Fruit fly (Drosophila melanogaster) whole organism, embryonic: ENCODE results near the gene CG12106.
A peak's percentile ranks its signal among the peaks of the same experiment; 100 is the strongest.

Experiments
- Atf-2 ChIP-seq: fragments of 200-800 bp; sonication (Bioruptor generic); optimal IDR thresholded peaks from 2 replicates; lab custom pipeline; 2016; ENCODE audit warnings: missing biosample characterization, missing genetic modification characterization
- CG10565 ChIP-seq: fragments of 200-800 bp; sonication (Bioruptor generic); optimal IDR thresholded peaks from 3 replicates; lab custom pipeline; 2016; ENCODE audit warnings: missing biosample characterization, mild to moderate bottlenecking, missing genetic modification characterization
- CG12155 ChIP-seq: fragments of 200-800 bp; sonication (Bioruptor generic); optimal IDR thresholded peaks from 3 replicates; lab custom pipeline; 2016; ENCODE audit warnings: missing biosample characterization, missing genetic modification characterization
- CG1233 ChIP-seq: fragments of 200-800 bp; sonication (Bioruptor generic); optimal IDR thresholded peaks from 4 replicates; lab custom pipeline; 2018; ENCODE audit warnings: missing biosample characterization, mild to moderate bottlenecking, missing genetic modification characterization
- CG13123 ChIP-seq: fragments of 200-800 bp; sonication (Bioruptor generic); optimal IDR thresholded peaks from 2 replicates; lab custom pipeline; 2016; ENCODE audit warnings: missing biosample characterization, missing genetic modification characterization
- CG15696 ChIP-seq: fragments of 200-800 bp; sonication (Bioruptor generic); optimal IDR thresholded peaks from 2 replicates; lab custom pipeline; 2019; ENCODE audit warnings: missing biosample characterization, mild to moderate bottlenecking, missing genetic modification characterization, moderate library complexity
- CG16863 ChIP-seq: fragments of 200-800 bp; sonication (Bioruptor generic); optimal IDR thresholded peaks from 3 replicates; lab custom pipeline; 2016; ENCODE audit warnings: missing biosample characterization, missing genetic modification characterization
- CG17186 ChIP-seq: fragments of 200-800 bp; sonication (Bioruptor generic); optimal IDR thresholded peaks from 3 replicates; lab custom pipeline; 2017; ENCODE audit warnings: missing biosample characterization, missing genetic modification reagents, missing genetic modification characterization
- CG18011 ChIP-seq: fragments of 200-800 bp; sonication (Bioruptor generic); optimal IDR thresholded peaks from 2 replicates; lab custom pipeline; 2017; ENCODE audit warnings: missing biosample characterization, missing genetic modification characterization, mild to moderate bottlenecking, moderate library complexity, missing genotype
- CG30020 ChIP-seq: fragments of 200-800 bp; optimal IDR thresholded peaks from 2 replicates; lab custom pipeline; 2019; ENCODE audit warnings: missing biosample characterization, mild to moderate bottlenecking, missing genetic modification characterization, moderate library complexity
- CG30403 ChIP-seq: fragments of 200-800 bp; sonication (Bioruptor generic); optimal IDR thresholded peaks from 3 replicates; lab custom pipeline; 2016; ENCODE audit warnings: missing biosample characterization, missing genetic modification characterization
- CG3847 ChIP-seq: fragments of 200-800 bp; sonication (Bioruptor generic); IDR thresholded peaks from 2 replicates; pipeline ENCODE4 v1.3.6; 2022; ENCODE audit warnings: missing biosample characterization, missing genetic modification characterization
- CG4328 ChIP-seq: fragments of 200-800 bp; sonication (Bioruptor generic); optimal IDR thresholded peaks from 3 replicates; lab custom pipeline; 2017; ENCODE audit warnings: missing biosample characterization, missing genetic modification reagents, missing genetic modification characterization
- CG4424 ChIP-seq: fragments of 200-800 bp; sonication (Bioruptor generic); optimal IDR thresholded peaks from 3 replicates; lab custom pipeline; 2016; ENCODE audit warnings: missing biosample characterization, missing genetic modification characterization
- CG4707 ChIP-seq: fragments of 200-800 bp; sonication (Bioruptor generic); optimal IDR thresholded peaks from 2 replicates; lab custom pipeline; 2018; ENCODE audit warnings: missing biosample characterization, mild to moderate bottlenecking, missing genetic modification characterization, moderate library complexity
- CG6683 ChIP-seq: fragments of 200-800 bp; sonication (Bioruptor generic); optimal IDR thresholded peaks from 2 replicates; lab custom pipeline; 2017; ENCODE audit warnings: missing biosample characterization, mild to moderate bottlenecking, missing genetic modification characterization, missing genetic modification reagents
- CG6765 ChIP-seq: fragments of 200-800 bp; sonication (Bioruptor generic); optimal IDR thresholded peaks from 3 replicates; lab custom pipeline; 2017; ENCODE audit warnings: missing biosample characterization, mild to moderate bottlenecking, missing genetic modification characterization
- CG6791 ChIP-seq: fragments of 200-800 bp; sonication (Bioruptor generic); IDR thresholded peaks from 3 replicates; pipeline ENCODE4 v1.3.6; 2022; ENCODE audit warnings: missing biosample characterization, missing genetic modification characterization; ENCODE audit not compliant: partially characterized antibody
- CG7839 ChIP-seq: fragments of 200-800 bp; sonication (Bioruptor generic); optimal IDR thresholded peaks from 3 replicates; lab custom pipeline; 2018; ENCODE audit warnings: missing biosample characterization, mild to moderate bottlenecking, missing genetic modification characterization, moderate library complexity
- CG8388 ChIP-seq: fragments of 200-800 bp; sonication (Bioruptor generic); optimal IDR thresholded peaks from 2 replicates; lab custom pipeline; 2019; ENCODE audit warnings: missing biosample characterization, mild to moderate bottlenecking, missing genetic modification characterization, moderate library complexity
- CG9932 ChIP-seq: fragments of 200-800 bp; sonication (Bioruptor generic); IDR thresholded peaks from 2 replicates; pipeline ENCODE4 v1.3.6; 2022; ENCODE audit warnings: missing biosample characterization, missing genetic modification characterization
- Hey ChIP-seq: fragments of 200-800 bp; sonication (Bioruptor generic); optimal IDR thresholded peaks from 3 replicates; lab custom pipeline; 2018; ENCODE audit warnings: missing biosample characterization, mild to moderate bottlenecking, missing genetic modification characterization
- Hr39 ChIP-seq: fragments of >200 bp; optimal IDR thresholded peaks from 2 replicates; lab custom pipeline; 2017
- Opbp ChIP-seq: fragments of 200-800 bp; sonication (Bioruptor generic); IDR thresholded peaks from 3 replicates; pipeline ENCODE4 v1.3.6; 2022; ENCODE audit warnings: missing biosample characterization, missing genetic modification characterization; ENCODE audit not compliant: partially characterized antibody
- Rfx ChIP-seq: fragments of 200-800 bp; sonication (Bioruptor generic); IDR thresholded peaks from 2 replicates; pipeline ENCODE4 v1.3.6; 2022; ENCODE audit warnings: missing biosample characterization, missing genetic modification characterization
- Sry-δ ChIP-seq: fragments of 200-800 bp; sonication (Bioruptor generic); optimal IDR thresholded peaks from 2 replicates; lab custom pipeline; 2016; ENCODE audit warnings: missing biosample characterization, missing genetic modification characterization
- amos ChIP-seq: fragments of 200-800 bp; sonication (Bioruptor generic); IDR thresholded peaks from 2 replicates; pipeline ENCODE4 v1.3.6; 2022; ENCODE audit warnings: missing biosample characterization, missing genetic modification characterization; ENCODE audit not compliant: partially characterized antibody
- az2 ChIP-seq: fragments of 200-800 bp; sonication (Bioruptor generic); optimal IDR thresholded peaks from 3 replicates; lab custom pipeline; 2016; ENCODE audit warnings: missing biosample characterization, missing genetic modification characterization
- btn ChIP-seq: fragments of 200-800 bp; sonication (Bioruptor generic); optimal IDR thresholded peaks from 2 replicates; lab custom pipeline; 2016; ENCODE audit warnings: missing biosample characterization, missing genetic modification characterization
- cg ChIP-seq: fragments of 200-800 bp; sonication (Bioruptor generic); optimal IDR thresholded peaks from 3 replicates; lab custom pipeline; 2019; ENCODE audit warnings: missing biosample characterization, mild to moderate bottlenecking, missing genetic modification characterization, moderate library complexity
- da ChIP-seq: fragments of 200-800 bp; sonication (Bioruptor generic); optimal IDR thresholded peaks from 2 replicates; lab custom pipeline; 2016; ENCODE audit warnings: missing biosample characterization, missing genetic modification characterization
- dmrt11E ChIP-seq: fragments of 200-800 bp; sonication (Bioruptor generic); optimal IDR thresholded peaks from 3 replicates; lab custom pipeline; 2018; ENCODE audit warnings: missing biosample characterization, mild to moderate bottlenecking, missing genetic modification characterization, moderate library complexity
- dpn ChIP-seq, 2 experiments: fragments of 200-800 bp; sonication (Bioruptor generic); optimal IDR thresholded peaks; 3 replicates each; lab custom pipeline; 2016; ENCODE audit warnings: missing biosample characterization in 2 of 2, missing genetic modification characterization in 2 of 2
- exex ChIP-seq: fragments of 200-800 bp; sonication (Bioruptor generic); optimal IDR thresholded peaks from 4 replicates; lab custom pipeline; 2018; ENCODE audit warnings: missing biosample characterization, mild to moderate bottlenecking, missing genetic modification characterization, moderate library complexity
- eyg ChIP-seq: fragments of 200-800 bp; sonication (Bioruptor generic); optimal IDR thresholded peaks from 3 replicates; lab custom pipeline; 2016; ENCODE audit warnings: missing biosample characterization, missing genetic modification characterization
- fd64A ChIP-seq: fragments of 200-800 bp; sonication (Bioruptor generic); optimal IDR thresholded peaks from 3 replicates; lab custom pipeline; 2018; ENCODE audit warnings: missing biosample characterization, mild to moderate bottlenecking, missing genetic modification characterization
- ftz-f1 ChIP-seq: fragments of 200-800 bp; sonication (Bioruptor generic); optimal IDR thresholded peaks from 2 replicates; lab custom pipeline; 2016; ENCODE audit warnings: missing biosample characterization, missing genetic modification characterization
- gro ChIP-seq: fragments of 200-800 bp; sonication (Bioruptor generic); optimal IDR thresholded peaks from 2 replicates; lab custom pipeline; 2016; ENCODE audit warnings: missing biosample characterization, missing genetic modification characterization
- h ChIP-seq: fragments of >200 bp; optimal IDR thresholded peaks from 2 replicates; lab custom pipeline; 2017
- knrl ChIP-seq: fragments of 200-800 bp; sonication (Bioruptor generic); IDR thresholded peaks from 3 replicates; pipeline ENCODE4 v1.3.6; 2022; ENCODE audit warnings: missing biosample characterization, missing genetic modification characterization; ENCODE audit not compliant: partially characterized antibody
- nom ChIP-seq: fragments of 200-800 bp; sonication (Bioruptor generic); optimal IDR thresholded peaks from 2 replicates; lab custom pipeline; 2017; ENCODE audit warnings: missing biosample characterization, missing genetic modification characterization, mild to moderate bottlenecking, moderate library complexity, missing genetic modification reagents
- org-1 ChIP-seq: fragments of 200-800 bp; sonication (Bioruptor generic); optimal IDR thresholded peaks from 2 replicates; lab custom pipeline; 2017; ENCODE audit warnings: missing biosample characterization, missing genetic modification characterization
- pb ChIP-seq: fragments of 200-800 bp; sonication (Bioruptor generic); optimal IDR thresholded peaks from 3 replicates; lab custom pipeline; 2016; ENCODE audit warnings: missing biosample characterization, missing genetic modification characterization
- pnt ChIP-seq: fragments of 200-800 bp; sonication (Bioruptor generic); optimal IDR thresholded peaks from 3 replicates; lab custom pipeline; 2016; ENCODE audit warnings: missing biosample characterization, missing genetic modification characterization
- row ChIP-seq: fragments of 200-800 bp; sonication (Bioruptor generic); IDR thresholded peaks from 3 replicates; pipeline ENCODE4 v1.3.6; 2022; ENCODE audit warnings: missing biosample characterization, missing genetic modification characterization
- sens ChIP-seq: fragments of 200-800 bp; sonication (Bioruptor generic); peaks from one replicate; lab custom pipeline; 2016; ENCODE audit warnings: missing biosample characterization, missing genetic modification characterization
- sim ChIP-seq: fragments of 200-800 bp; sonication (Bioruptor generic); IDR thresholded peaks from 2 replicates; pipeline ENCODE4 v1.3.6; 2022; ENCODE audit warnings: missing biosample characterization, missing genetic modification characterization
- sima ChIP-seq: fragments of 200-800 bp; sonication (Bioruptor generic); optimal IDR thresholded peaks from 2 replicates; lab custom pipeline; 2016; ENCODE audit warnings: missing biosample characterization, missing genetic modification characterization
- slp2 ChIP-seq: fragments of 200-800 bp; sonication (Bioruptor generic); optimal IDR thresholded peaks from 2 replicates; lab custom pipeline; 2016; ENCODE audit warnings: missing biosample characterization, missing genetic modification characterization
- tll ChIP-seq, 2 experiments: fragments of 200-800 bp in 1 of 2; fragments of >200 bp in 1 of 2; sonication (Bioruptor generic) in 1 of 2; optimal IDR thresholded peaks; 2 replicates each; lab custom pipeline; 2017 to 2019; ENCODE audit warnings: missing biosample characterization in 2 of 2, missing genetic modification characterization in 2 of 2, mild to moderate bottlenecking in 1 of 2, moderate library complexity in 1 of 2
- trem ChIP-seq: fragments of 200-800 bp; optimal IDR thresholded peaks from 3 replicates; lab custom pipeline; 2019; ENCODE audit warnings: missing biosample characterization, mild to moderate bottlenecking, missing genetic modification characterization, moderate library complexity
- z ChIP-seq: fragments of 200-800 bp; sonication (Bioruptor generic); IDR thresholded peaks from 3 replicates; pipeline ENCODE4 v1.3.6; 2022; ENCODE audit warnings: missing biosample characterization, missing genetic modification characterization

Gene CG12106

DNA sequence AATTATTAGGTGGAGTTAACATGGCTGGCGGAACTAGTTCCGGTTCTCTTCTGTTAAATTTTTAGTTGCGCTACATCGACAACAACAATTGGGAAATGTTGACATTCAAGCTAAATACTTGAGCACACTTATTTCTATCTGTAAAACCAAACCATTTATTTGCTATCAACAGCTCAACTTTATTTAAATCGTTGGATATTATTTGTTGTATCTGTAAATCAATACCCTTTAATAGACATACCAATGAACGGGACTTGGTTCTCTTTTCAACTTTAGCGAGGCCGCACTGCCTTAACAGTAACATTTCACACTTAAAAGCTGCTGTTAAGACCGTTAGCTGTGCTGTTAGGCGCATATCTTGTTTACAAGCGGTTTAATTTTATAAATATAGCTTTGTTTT is at the start of gene CG12106 (continued):
- TF ChIP-seq az2 (GFP tag; lab: Kevin White, UChicago): peak; percentile 26
- peak; percentile 57 for TF ChIP-seq CG30403
- TF ChIP-seq CG15696 (tag; lab: Kevin White, UChicago): peak; percentile 30
- peak; percentile 20 for TF ChIP-seq CG13123 (GFP tag; lab: Kevin White, UChicago)
- no peak for TF ChIP-seq org-1
- TF ChIP-seq CG6791 (GFP tag; lab: Robert Waterston, UW): no peak
- TF ChIP-seq fd64A: no peak
- TF ChIP-seq sima (GFP tag; lab: Kevin White, UChicago): no peak
- TF ChIP-seq Hey (tag; lab: Kevin White, UChicago): no peak
- TF ChIP-seq gro (GFP tag; lab: Kevin White, UChicago): peak; percentile 33
- peak; percentile 28 for TF ChIP-seq exex
- TF ChIP-seq Sry-δ (GFP tag; lab: Kevin White, UChicago): no peak
- TF ChIP-seq Hr39 (lab: Kevin White, UChicago): no peak
- TF ChIP-seq Opbp (GFP tag; lab: Robert Waterston, UW): no peak
- TF ChIP-seq pb (GFP tag; lab: Kevin White, UChicago): no peak
- TF ChIP-seq CG8388 (GFP tag; lab: Kevin White, UChicago): peak; percentile 18
- TF ChIP-seq CG1233 (GFP tag; lab: Kevin White, UChicago): no peak
- no peak for TF ChIP-seq CG3847
- TF ChIP-seq btn (GFP tag; lab: Kevin White, UChicago): no peak
- peak; percentile 37 to 45 for TF ChIP-seq dpn (GFP tag; optimal IDR thresholded peaks at IDR 0.05; lab: Kevin White, UChicago)
- peak; percentile 23 for TF ChIP-seq CG4424
- no peak for TF ChIP-seq z (GFP tag; lab: Robert Waterston, UW)
- TF ChIP-seq CG7839 (tag; lab: Kevin White, UChicago): peak; percentile 62
- TF ChIP-seq sim (GFP tag; lab: Robert Waterston, UW): no peak
- no peak for TF ChIP-seq CG6683 (GFP tag; lab: Kevin White, UChicago)
- no peak for TF ChIP-seq h (lab: Kevin White, UChicago)
- TF ChIP-seq sens: peak; percentile 59
- peak; percentile 32 for TF ChIP-seq CG12155 (GFP tag; lab: Kevin White, UChicago)
- no peak for TF ChIP-seq slp2 (GFP tag; lab: Kevin White, UChicago)
- no peak for TF ChIP-seq eyg (GFP tag; lab: Kevin White, UChicago)
- TF ChIP-seq CG30020 (tag; lab: Kevin White, UChicago): no peak
- no peak for TF ChIP-seq tll (GFP tag; optimal IDR thresholded peaks at IDR 0.05; lab: Kevin White, UChicago)
- peak; percentile 99 for TF ChIP-seq CG17186
- TF ChIP-seq row (GFP tag; lab: Robert Waterston, UW): peak; percentile 92
- TF ChIP-seq knrl (GFP tag; lab: Robert Waterston, UW): no peak
- TF ChIP-seq nom (GFP tag; lab: Kevin White, UChicago): peak; percentile 13
- no peak for TF ChIP-seq CG6765 (GFP tag; lab: Kevin White, UChicago)
- TF ChIP-seq CG18011: no peak
- no peak for TF ChIP-seq ftz-f1 (GFP tag; lab: Kevin White, UChicago)
- no peak for TF ChIP-seq CG10565 (GFP tag; lab: Kevin White, UChicago)
- no peak for TF ChIP-seq CG16863
- peak; percentile 1 for TF ChIP-seq Atf-2 (GFP tag; lab: Kevin White, UChicago)
- TF ChIP-seq da (GFP tag; lab: Kevin White, UChicago): no peak
- TF ChIP-seq Rfx (GFP tag; lab: Robert Waterston, UW): peak; percentile 69
- TF ChIP-seq dmrt11E: peak; percentile 9
- no peak for TF ChIP-seq CG4707 (GFP tag; lab: Kevin White, UChicago)
- no peak for TF ChIP-seq amos (GFP tag; lab: Robert Waterston, UW)
- no peak for TF ChIP-seq cg (GFP tag; lab: Kevin White, UChicago)
- TF ChIP-seq pnt: no peak
- TF ChIP-seq CG9932: no peak; the same call in none of the 2 replicates
- no peak for TF ChIP-seq CG4328 (GFP tag; lab: Kevin White, UChicago)
- TF ChIP-seq trem (tag; lab: Kevin White, UChicago): peak; percentile 26
